Fruit fly (Drosophila melanogaster) ovary, adult (tissue): Measurements from ENCODE around the gene SCAR.

Source experiments
- CG17801 ChIP-seq: fragments of 200-800 bp; optimal IDR thresholded peaks from 2 replicates; lab custom pipeline; 2019; ENCODE audit warnings: missing biosample characterization, mild to moderate bottlenecking, missing genetic modification characterization, moderate library complexity; ENCODE audit not compliant: partially characterized antibody

The SCAR gene

dm6 chr2L:10976046-10976863 lies at the start of gene SCAR, which contains the start of gene ATPsynG:
Gene SCAR (plus strand): TSS chr2L:10976772.
Gene ATPsynG (minus strand): TSS chr2L:10976399.
- no peak for TF ChIP-seq CG17801 (GFP tag; lab: Kevin White, UChicago)

- TF ChIP-seq CG17801 (GFP tag; lab: Kevin White, UChicago): no peak
These were observed 40.2 kb upstream of the SCAR start, which contains the start of gene CG14072 for dm6 chr2L:10936362-10936761. Gene CG14072 (plus strand): TSS chr2L:10936662.

- no peak for TF ChIP-seq CG17801 (GFP tag; lab: Kevin White, UChicago)
These were observed 36.4 kb upstream of the SCAR start for dm6 chr2L:10940196-10940595.

DNA sequence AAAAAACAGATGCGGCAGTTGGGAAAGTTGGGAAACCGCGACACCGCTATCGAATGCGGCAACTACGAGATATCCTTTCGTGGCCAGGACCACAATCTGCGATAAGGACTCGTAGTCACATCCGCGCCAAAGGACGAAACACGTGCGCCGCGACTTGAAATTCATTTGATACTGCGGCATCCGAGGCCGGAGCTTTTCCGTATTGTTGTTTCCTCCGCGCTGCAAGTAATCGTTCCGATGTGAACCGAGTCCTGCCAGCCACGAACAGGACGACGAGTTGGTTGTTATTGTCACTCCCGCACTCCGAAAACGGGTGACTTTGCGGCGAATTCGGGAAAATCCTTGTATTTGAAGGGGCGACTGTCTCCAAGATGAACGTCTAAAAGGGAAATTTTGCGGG lies 12.6 kb upstream of the SCAR start, which contains the start of gene dpr2:
Gene dpr2 (minus strand): TSS at position 175 of the 400 bp plus-strand sequence.
- no peak for TF ChIP-seq CG17801 (GFP tag; lab: Kevin White, UChicago)

- no peak for TF ChIP-seq CG17801 (GFP tag; lab: Kevin White, UChicago)
These were observed 12.1 kb upstream of the SCAR start for dm6 chr2L:10964493-10964892.

DNA sequence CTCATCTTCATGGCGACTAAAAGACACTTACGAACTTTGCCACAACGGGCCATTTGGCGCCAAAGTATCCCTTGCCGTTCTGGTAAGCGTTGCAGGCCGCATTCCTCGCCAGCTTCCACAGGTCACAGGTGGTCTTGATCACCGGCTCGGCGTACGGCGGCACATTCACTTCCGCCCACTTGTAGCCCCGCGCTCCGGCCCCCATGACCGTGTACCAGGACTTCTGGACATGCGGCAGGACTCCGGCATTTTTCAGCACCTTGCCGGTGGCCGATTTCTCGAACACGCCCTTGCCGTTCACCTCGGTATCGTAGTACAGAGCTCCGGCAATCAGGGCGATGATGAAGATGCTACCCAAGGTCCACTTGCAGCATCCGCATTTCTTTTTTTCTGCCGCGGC lies 10.6 kb upstream of the SCAR start:
- TF ChIP-seq CG17801 (GFP tag; lab: Kevin White, UChicago): no peak

DNA sequence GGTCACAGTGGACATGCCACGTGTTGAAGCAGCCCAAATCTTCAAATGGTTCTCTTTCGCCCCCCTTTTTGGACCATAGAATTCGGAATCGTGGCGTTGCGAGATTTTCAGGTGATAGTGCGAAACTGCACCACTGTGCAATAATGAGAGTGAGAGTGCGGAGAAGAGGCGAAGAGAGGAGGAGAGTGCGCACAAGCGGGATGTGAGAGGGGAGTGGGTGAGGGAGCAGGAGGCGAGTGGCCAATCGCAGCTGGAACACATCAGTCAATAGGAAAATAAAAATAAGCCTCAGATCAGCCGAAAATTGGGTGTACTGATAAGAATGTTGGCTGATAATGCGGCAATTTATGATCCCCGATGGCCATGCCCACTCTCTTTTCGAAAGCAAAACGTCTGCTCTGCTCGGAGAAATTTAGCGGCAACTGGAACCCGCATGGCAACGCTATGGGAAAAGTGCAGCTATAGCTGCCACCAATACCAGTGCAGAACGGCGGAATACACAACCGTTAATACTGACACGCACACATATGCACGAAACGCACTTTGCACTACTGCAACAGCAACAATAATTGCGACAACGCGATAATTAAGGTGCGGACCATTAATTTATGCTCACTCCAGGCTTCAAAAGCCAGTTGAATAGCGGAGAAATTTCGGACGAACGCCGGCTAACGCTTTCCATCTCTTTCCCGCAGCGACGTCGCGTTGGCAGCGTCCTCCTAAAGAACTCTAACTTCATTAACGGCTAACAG lies 9.1 kb upstream of the SCAR start:
- peak; percentile 22 for TF ChIP-seq CG17801 (GFP tag; lab: Kevin White, UChicago)

dm6 chr2L:10968009-10968383 lies 8.6 kb upstream of the SCAR start:
- TF ChIP-seq CG17801 (GFP tag; lab: Kevin White, UChicago): no peak

- TF ChIP-seq CG17801 (GFP tag; lab: Kevin White, UChicago): peak; percentile 43
These were observed 6.4 kb upstream of the SCAR start, which contains the start of the genes Tmem214 and YL-1 for dm6 chr2L:10970134-10970533. Gene Tmem214 (minus strand): TSS chr2L:10970275. Gene YL-1 (plus strand): TSS chr2L:10970443.

- TF ChIP-seq CG17801 (GFP tag; lab: Kevin White, UChicago): no peak
These were observed 4.3 kb upstream of the SCAR start, which contains the start of gene CG16743 for dm6 chr2L:10972224-10972623. Gene CG16743 (plus strand): TSS chr2L:10972280.

- TF ChIP-seq CG17801 (GFP tag; lab: Kevin White, UChicago): no peak
These were observed 1.9 kb upstream of the SCAR start for dm6 chr2L:10974638-10975037.

- TF ChIP-seq CG17801 (GFP tag; lab: Kevin White, UChicago): no peak
These were observed 1.4 kb upstream of the SCAR start, which contains the start of gene abo for dm6 chr2L:10975193-10975592. Gene abo (minus strand): TSS chr2L:10975293.

- peak; percentile 1 for TF ChIP-seq CG17801 (GFP tag; lab: Kevin White, UChicago)
These were observed 453 bp downstream of the SCAR start for dm6 chr2L:10976864-10977586.

DNA sequence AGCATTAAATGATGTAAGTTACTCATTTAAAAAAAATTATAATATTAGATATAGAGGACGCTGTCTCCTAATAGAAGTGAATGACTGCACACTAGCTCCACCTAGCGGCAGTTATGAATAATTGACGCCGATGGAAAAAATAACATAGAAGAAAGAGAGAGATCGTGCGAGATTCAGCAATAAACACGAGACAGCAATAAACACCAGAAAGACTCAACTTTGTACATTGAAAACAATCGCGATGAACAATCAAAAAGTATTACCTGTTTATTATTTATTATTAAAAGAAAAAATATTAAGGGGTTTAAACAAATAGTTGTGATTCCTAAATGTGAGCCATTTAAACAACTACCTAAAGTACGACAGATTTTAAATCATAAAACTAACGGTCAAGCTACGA lies 9.6 kb downstream of the SCAR start:
- peak; percentile 54 for TF ChIP-seq CG17801 (GFP tag; lab: Kevin White, UChicago)
